Worm (Caenorhabditis elegans): Measurements from ENCODE around the gene F41H10.3.

DNA sequence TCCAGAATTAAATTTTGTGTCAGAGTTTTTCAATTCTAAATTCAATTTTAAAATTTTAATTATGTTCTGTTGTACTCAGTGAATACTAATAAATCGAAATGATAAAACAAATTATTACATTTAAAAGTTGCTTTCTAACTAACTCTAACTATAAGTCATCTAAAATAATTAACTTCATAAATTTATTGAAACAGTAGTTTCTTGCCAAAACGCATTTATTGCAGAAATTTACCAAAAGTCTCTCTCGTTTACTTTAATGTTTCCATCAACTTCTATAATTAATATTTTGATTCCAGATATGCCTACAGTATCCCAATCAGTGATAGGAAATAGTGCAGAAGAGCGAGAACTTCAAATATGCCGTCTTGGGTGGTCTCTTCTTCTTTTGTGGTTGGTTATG lies 31.0 kb downstream of the F41H10.3 start, which contains the start of gene ZK616.1:
- TF ChIP-seq him-1 (tag; optimal IDR thresholded peaks at IDR 0.05) (no peak), dao-5 (tag; optimal IDR thresholded peaks at IDR 0.05) (no peak)

All from whole organism, L4/young adult.